Worm (Caenorhabditis elegans) whole organism, young adult: ENCODE data around the gene clec-25.

Experiments
- B0336.3 ChIP-seq: fragments of 200-800 bp; sonication (Bioruptor generic); IDR thresholded peaks from 2 replicates; pipeline ENCODE4 v1.3.6; 2022; ENCODE audit warnings: missing genetic modification characterization, missing compliant biosample characterization
- C17E4.6 ChIP-seq: fragments of 200-800 bp; sonication (Bioruptor generic); IDR thresholded peaks from 2 replicates; pipeline ENCODE4 v1.3.6; 2022; ENCODE audit warnings: missing genetic modification reagents, missing genetic modification characterization, missing compliant biosample characterization
- Y95B8A.8 ChIP-seq: fragments of 200-800 bp; sonication (Bioruptor generic); IDR thresholded peaks from 2 replicates; pipeline ENCODE4 v1.3.6; 2022; ENCODE audit warnings: missing genetic modification reagents, missing genetic modification characterization, missing compliant biosample characterization
- aptf-3 ChIP-seq: fragments of 200-800 bp; sonication (Bioruptor generic); IDR thresholded peaks from 2 replicates; pipeline ENCODE4 v1.3.6; 2022; ENCODE audit warnings: missing genetic modification characterization, missing compliant biosample characterization
- attf-5 ChIP-seq: fragments of 200-800 bp; sonication (Bioruptor generic); optimal IDR thresholded peaks from 2 replicates; lab custom pipeline; 2018; ENCODE audit warnings: mild to moderate bottlenecking, missing genetic modification characterization, missing compliant biosample characterization
- attf-6 ChIP-seq: fragments of 200-800 bp; sonication (Bioruptor generic); IDR thresholded peaks from 2 replicates; pipeline ENCODE4 v1.3.6; 2022; ENCODE audit warnings: missing genetic modification reagents, missing genetic modification characterization, missing compliant biosample characterization
- bed-2 ChIP-seq: fragments of 200-800 bp; sonication (Bioruptor generic); IDR thresholded peaks from 2 replicates; pipeline ENCODE4 v1.3.6; 2022; ENCODE audit warnings: missing genetic modification reagents, missing genetic modification characterization, missing compliant biosample characterization
- cebp-1 ChIP-seq, 2 experiments: fragments of 200-800 bp in 1 of 2; sonication (Bioruptor generic) in 1 of 2; sonication (generic microtip) in 1 of 2; IDR thresholded peaks in 1 of 2; optimal IDR thresholded peaks in 1 of 2; 2 replicates each; pipeline versions ENCODE4 v1.3.6 to Lab custom; 2017 to 2022; ENCODE audit warnings: missing compliant biosample characterization in 2 of 2, missing genetic modification characterization in 2 of 2, mild to moderate bottlenecking in 1 of 2, missing genetic modification reagents in 1 of 2, moderate library complexity in 1 of 2
- ceh-91 ChIP-seq: fragments of 200-800 bp; sonication (Bioruptor generic); IDR thresholded peaks from 2 replicates; pipeline ENCODE4 v1.3.6; 2022; ENCODE audit warnings: missing genetic modification reagents, missing genetic modification characterization, missing compliant biosample characterization
- egl-18 ChIP-seq: fragments of 200-800 bp; sonication (Bioruptor generic); IDR thresholded peaks from 2 replicates; pipeline ENCODE4 v1.3.6; 2022; ENCODE audit warnings: missing genetic modification reagents, missing genetic modification characterization, missing compliant biosample characterization
- egl-44 ChIP-seq: fragments of 200-800 bp; sonication (Bioruptor generic); IDR thresholded peaks from 2 replicates; pipeline ENCODE4 v1.3.6; 2022; ENCODE audit warnings: missing genetic modification reagents, missing genetic modification characterization, missing compliant biosample characterization
- ekl-4 ChIP-seq: fragments of 200-800 bp; sonication (Bioruptor generic); IDR thresholded peaks from 2 replicates; pipeline ENCODE4 v1.3.6; 2022; ENCODE audit warnings: missing genetic modification reagents, missing genetic modification characterization, missing compliant biosample characterization
- gei-17 ChIP-seq: fragments of 200-800 bp; sonication (Bioruptor generic); optimal IDR thresholded peaks from 2 replicates; lab custom pipeline; 2018; ENCODE audit warnings: mild to moderate bottlenecking, missing genetic modification characterization, missing compliant biosample characterization
- hlh-26 ChIP-seq: fragments of 200-800 bp; sonication (Bioruptor generic); conservative IDR thresholded peaks from 2 replicates; pipeline ENCODE4 v1.3.6; 2022; ENCODE audit warnings: missing genetic modification reagents, missing genetic modification characterization, missing compliant biosample characterization
- hmg-1.2 ChIP-seq: fragments of 200-800 bp; sonication (Bioruptor generic); IDR thresholded peaks from 2 replicates; pipeline ENCODE4 v1.3.6; 2022; ENCODE audit warnings: missing genetic modification reagents, missing genetic modification characterization, missing compliant biosample characterization
- hrde-1 ChIP-seq: sonication (generic microtip); optimal IDR thresholded peaks from 2 replicates; lab custom pipeline; 2016; ENCODE audit warnings: missing genetic modification characterization, mild to moderate bottlenecking, missing compliant biosample characterization, moderate library complexity, missing genotype, missing genetic modification reagents, borderline replicate concordance
- lag-1 ChIP-seq: fragments of 200-800 bp; sonication (Bioruptor generic); IDR thresholded peaks from 2 replicates; pipeline ENCODE4 v1.3.6; 2022; ENCODE audit warnings: missing genetic modification reagents, missing genetic modification characterization, missing compliant biosample characterization
- lin-26 ChIP-seq: fragments of 200-800 bp; sonication (Bioruptor generic); IDR thresholded peaks from 2 replicates; pipeline ENCODE4 v1.3.6; 2022; ENCODE audit warnings: missing genetic modification reagents, missing genetic modification characterization, missing compliant biosample characterization
- mel-28 ChIP-seq: sonication (generic microtip); optimal IDR thresholded peaks from 2 replicates; lab custom pipeline; 2016; ENCODE audit warnings: borderline replicate concordance, mild to moderate bottlenecking, missing genetic modification characterization, missing compliant biosample characterization
- nfyb-1 ChIP-seq: fragments of 200-800 bp; sonication (Bioruptor generic); IDR thresholded peaks from 2 replicates; pipeline ENCODE4 v1.3.6; 2022; ENCODE audit warnings: missing genetic modification reagents, missing genetic modification characterization, missing compliant biosample characterization
- nhr-179 ChIP-seq: sonication (generic microtip); optimal IDR thresholded peaks from 2 replicates; lab custom pipeline; 2016; ENCODE audit warnings: mild to moderate bottlenecking, missing genetic modification characterization, missing compliant biosample characterization
- nhr-80 ChIP-seq: sonication (generic microtip); optimal IDR thresholded peaks from 2 replicates; lab custom pipeline; 2016; ENCODE audit warnings: missing genetic modification characterization, missing compliant biosample characterization
- rcor-1 ChIP-seq: fragments of 200-800 bp; sonication (Bioruptor generic); IDR thresholded peaks from 2 replicates; pipeline ENCODE4 v1.3.6; 2022; ENCODE audit warnings: missing genetic modification reagents, missing genetic modification characterization, missing compliant biosample characterization
- rec-8 ChIP-seq, 2 experiments: sonication (generic microtip); optimal IDR thresholded peaks; 2 replicates each; lab custom pipeline; 2016; ENCODE audit warnings: mild to moderate bottlenecking in 2 of 2, missing genetic modification characterization in 2 of 2, missing genetic modification reagents in 2 of 2, missing genotype in 2 of 2, missing biosample characterization in 1 of 2, missing compliant biosample characterization in 1 of 2, moderate library complexity in 1 of 2
- repo-1 ChIP-seq: sonication (generic microtip); optimal IDR thresholded peaks from 2 replicates; lab custom pipeline; 2017; ENCODE audit warnings: mild to moderate bottlenecking, missing genetic modification characterization, missing compliant biosample characterization
- snpc-3.4 ChIP-seq: sonication (generic microtip); optimal IDR thresholded peaks from 2 replicates; lab custom pipeline; 2017; ENCODE audit warnings: missing genetic modification characterization, mild to moderate bottlenecking, missing compliant biosample characterization, antibody characterized with exemption, moderate library complexity, missing genotype, missing genetic modification reagents
- ztf-25 ChIP-seq: fragments of 200-800 bp; sonication (Bioruptor generic); IDR thresholded peaks from 2 replicates; pipeline ENCODE4 v1.3.6; 2022; ENCODE audit warnings: missing genetic modification reagents, missing genetic modification characterization, missing compliant biosample characterization
- ztf-26 ChIP-seq: sonication (generic microtip); optimal IDR thresholded peaks from 2 replicates; lab custom pipeline; 2017; ENCODE audit warnings: missing genetic modification characterization, missing compliant biosample characterization
- ztf-3 ChIP-seq: fragments of 200-800 bp; sonication (Bioruptor generic); optimal IDR thresholded peaks from 2 replicates; lab custom pipeline; 2018; ENCODE audit warnings: mild to moderate bottlenecking, missing genetic modification characterization, missing compliant biosample characterization

clec-25 gene

ce11 chrV:16794828-16795354 lies 48.1 kb upstream of the clec-25 start, which contains the start of the genes ctps-1 and pus-1 (continued):
- TF ChIP-seq ekl-4 (GFP tag; lab: Robert Waterston, UW) = peak; percentile 44; the same call in 1 of the 2 replicates
- no peak for TF ChIP-seq ztf-26
- TF ChIP-seq hlh-26 = no peak
- TF ChIP-seq aptf-3 (GFP tag; lab: Robert Waterston, UW) = no peak
- no peak for TF ChIP-seq lag-1
- no peak for TF ChIP-seq nhr-80 (tag; lab: Kevin White, UChicago)
- no peak for TF ChIP-seq nhr-179 (tag; lab: Kevin White, UChicago)
- TF ChIP-seq lin-26 (GFP tag; lab: Robert Waterston, UW) = no peak
- peak; percentile 80 for TF ChIP-seq rcor-1 (GFP tag; lab: Robert Waterston, UW)
- peak; percentile 9 for TF ChIP-seq repo-1 (tag; lab: Kevin White, UChicago)
- TF ChIP-seq rec-8 (tag; optimal IDR thresholded peaks at IDR 0.05; lab: Kevin White, UChicago) = no peak
- TF ChIP-seq mel-28 (tag; lab: Kevin White, UChicago) = no peak
- TF ChIP-seq hmg-1.2 (GFP tag; lab: Robert Waterston, UW) = peak; percentile 23; the same call in 1 of the 2 replicates
- no peak for TF ChIP-seq gei-17

- TF ChIP-seq snpc-3.4 (tag; lab: Kevin White, UChicago) (no peak), B0336.3 (GFP tag; lab: Robert Waterston, UW) (no peak), hrde-1 (tag; lab: Kevin White, UChicago) (no peak), Y95B8A.8 (GFP tag; lab: Robert Waterston, UW) (no peak), cebp-1 (GFP tag; IDR thresholded peaks at IDR 0.05; lab: Robert Waterston, UW) (no peak), cebp-1 (tag; optimal IDR thresholded peaks at IDR 0.05; lab: Kevin White, UChicago) (peak; percentile 67)
These were observed 42.6 kb upstream of the clec-25 start for ce11 chrV:16800484-16800883.

ce11 chrV:16802572-16802971 lies 40.5 kb upstream of the clec-25 start, which contains the start of gene cand-1:
TSS of gene cand-1 (plus strand) at chrV:16802872.
- TF ChIP-seq ztf-25 (GFP tag; lab: Robert Waterston, UW) = no peak
- no peak for TF ChIP-seq C17E4.6 (GFP tag; lab: Robert Waterston, UW)
- TF ChIP-seq bed-2 (GFP tag; lab: Robert Waterston, UW) = no peak
- no peak for TF ChIP-seq repo-1 (tag; lab: Kevin White, UChicago)
- TF ChIP-seq ceh-91 (GFP tag; lab: Robert Waterston, UW) = no peak
- TF ChIP-seq attf-6 (GFP tag; lab: Robert Waterston, UW) = no peak

DNA sequence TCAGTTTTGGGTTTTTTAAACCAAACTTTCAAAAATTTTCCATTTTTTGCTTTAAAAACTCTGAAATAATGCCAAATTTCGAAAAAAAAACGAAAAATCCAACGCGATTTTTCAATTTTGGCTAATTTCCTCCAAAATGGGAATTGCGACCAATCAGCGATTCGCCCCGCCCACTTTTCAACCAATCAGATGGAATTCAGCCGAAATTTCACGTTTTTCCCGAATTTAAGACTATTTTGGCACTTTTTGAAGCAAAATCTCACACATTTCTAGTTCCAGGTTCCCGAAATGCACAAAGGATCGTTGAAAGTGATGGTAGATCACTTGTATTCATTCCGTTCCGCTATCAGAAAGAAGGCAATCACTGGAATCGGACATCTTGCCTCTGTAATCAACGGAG lies 38.2 kb upstream of the clec-25 start:
- no peak for TF ChIP-seq lin-26 (GFP tag; lab: Robert Waterston, UW)

ce11 chrV:16808168-16808567 lies 34.9 kb upstream of the clec-25 start:
- TF ChIP-seq bed-2 (GFP tag; lab: Robert Waterston, UW) (no peak), ztf-3 (GFP tag; lab: Kevin White, UChicago) (no peak), egl-18 (no peak), egl-44 (GFP tag; lab: Robert Waterston, UW) (no peak), attf-5 (no peak), nfyb-1 (GFP tag; lab: Robert Waterston, UW) (peak; percentile 71; the same call in 1 of the 2 replicates)
